Worm (Caenorhabditis elegans) whole organism, early embryonic: ENCODE measurements around the gene C08F11.1.

ENCODE experiments used
- aly-1 ChIP-seq: sonication (generic microtip); optimal IDR thresholded peaks from 2 replicates; lab custom pipeline; 2016; ENCODE audit warnings: missing genetic modification characterization, missing compliant biosample characterization
- ama-1 ChIP-seq: fragments of 150-350 bp; optimal IDR thresholded peaks from 2 replicates; lab custom pipeline; 2014
- ceh-13 ChIP-seq: fragments of 200-800 bp; sonication (Bioruptor generic); optimal IDR thresholded peaks from 2 replicates; lab custom pipeline; 2018; ENCODE audit warnings: mild to moderate bottlenecking, missing genetic modification characterization, missing compliant biosample characterization
- ceh-36 ChIP-seq: sonication (generic microtip); optimal IDR thresholded peaks from 2 replicates; lab custom pipeline; 2016; ENCODE audit warnings: missing genetic modification characterization, inconsistent platforms, missing compliant biosample characterization
- flt-1 ChIP-seq: fragments of 200-800 bp; sonication (Bioruptor generic); IDR thresholded peaks from 2 replicates; pipeline ENCODE4 v1.3.6; 2022; ENCODE audit warnings: missing genetic modification characterization, missing compliant biosample characterization
- tbx-11 ChIP-seq: fragments of 200-800 bp; sonication (Bioruptor generic); IDR thresholded peaks from 2 replicates; pipeline ENCODE4 v1.3.6; 2022; ENCODE audit warnings: missing genetic modification characterization, missing compliant biosample characterization

- TF ChIP-seq ama-1 (lab: Kevin White, UChicago) (no peak), flt-1 (no peak), ceh-36 (tag; lab: Kevin White, UChicago) (no peak), tbx-11 (GFP tag; lab: Robert Waterston, UW) (no peak), ceh-13 (GFP tag; lab: Kevin White, UChicago) (no peak), aly-1 (tag; lab: Kevin White, UChicago) (no peak)
These were observed 48.9 kb upstream of the C08F11.1 start, which contains the start of gene srd-10 for ce11 chrIV:13574733-13575132.
